Worm (Caenorhabditis elegans) whole organism, late embryonic: ENCODE results near the gene aat-2.

Experiments
- F13H6.1 ChIP-seq: sonication (generic microtip); optimal IDR thresholded peaks from 2 replicates; lab custom pipeline; 2016; ENCODE audit warnings: missing genetic modification characterization, missing compliant biosample characterization
- ama-1 ChIP-seq: fragments of 150-350 bp; optimal IDR thresholded peaks from 2 replicates; lab custom pipeline; 2014
- dve-1 ChIP-seq: sonication (generic microtip); optimal IDR thresholded peaks from 2 replicates; lab custom pipeline; 2017; ENCODE audit warnings: antibody characterized with exemption, mild to moderate bottlenecking, missing genetic modification characterization, missing compliant biosample characterization
- elt-2 ChIP-seq: sonication (generic microtip); optimal IDR thresholded peaks from 2 replicates; lab custom pipeline; 2016; ENCODE audit warnings: missing genetic modification reagents, missing genetic modification characterization, missing compliant biosample characterization
- hlh-30 ChIP-seq: sonication (generic microtip); optimal IDR thresholded peaks from 2 replicates; lab custom pipeline; 2017; ENCODE audit warnings: antibody characterized with exemption, missing genetic modification characterization, missing compliant biosample characterization; ENCODE audit not compliant: insufficient read depth
- lin-11 ChIP-seq: fragments of 200-800 bp; sonication (Bioruptor generic); optimal IDR thresholded peaks from 2 replicates; lab custom pipeline; 2018; ENCODE audit warnings: mild to moderate bottlenecking, missing genetic modification characterization, missing compliant biosample characterization
- mec-3 ChIP-seq: sonication (generic microtip); optimal IDR thresholded peaks from 2 replicates; lab custom pipeline; 2016; ENCODE audit warnings: borderline replicate concordance, missing genetic modification characterization, missing compliant biosample characterization
- nfya-1 ChIP-seq: sonication (generic microtip); optimal IDR thresholded peaks from 2 replicates; lab custom pipeline; 2017; ENCODE audit warnings: missing genetic modification characterization, mild to moderate bottlenecking, missing compliant biosample characterization, antibody characterized with exemption, moderate library complexity
- pha-4 ChIP-seq: fragments of 150-350 bp; optimal IDR thresholded peaks from 2 replicates; lab custom pipeline; 2018; ENCODE audit warnings: missing biosample characterization, missing genetic modification reagents, missing genetic modification characterization
- pros-1 ChIP-seq: fragments of 150-350 bp; optimal IDR thresholded peaks from 2 replicates; lab custom pipeline; 2014; ENCODE audit warnings: missing biosample characterization, missing genetic modification reagents, missing genetic modification characterization
- rnt-1 ChIP-seq: sonication (generic microtip); optimal IDR thresholded peaks from 2 replicates; lab custom pipeline; 2016; ENCODE audit warnings: missing genetic modification characterization, missing compliant biosample characterization
- sox-4 ChIP-seq: sonication (generic microtip); optimal IDR thresholded peaks from 2 replicates; lab custom pipeline; 2017; ENCODE audit warnings: mild to moderate bottlenecking, missing genetic modification characterization, inconsistent platforms, missing compliant biosample characterization

- no peak for TF ChIP-seq pha-4 (tag; lab: Kevin White, UChicago)
- TF ChIP-seq hlh-30: no peak
- TF ChIP-seq lin-11 (tag; lab: Kevin White, UChicago): no peak
- no peak for TF ChIP-seq mec-3 (tag; lab: Kevin White, UChicago)
- TF ChIP-seq nfya-1 (tag; lab: Kevin White, UChicago): no peak
- no peak for TF ChIP-seq sox-4
- no peak for TF ChIP-seq dve-1 (tag; lab: Kevin White, UChicago)
- TF ChIP-seq rnt-1 (tag; lab: Kevin White, UChicago): no peak
- no peak for TF ChIP-seq pros-1 (tag; lab: Kevin White, UChicago)
- TF ChIP-seq ama-1 (lab: Kevin White, UChicago): no peak
- no peak for TF ChIP-seq elt-2
- no peak for TF ChIP-seq F13H6.1
Measured at ce11 chrV:9197121-9197520, 49.0 kb downstream of the aat-2 start, which contains the start of gene C24B5.4.
